Worm (Caenorhabditis elegans): ENCODE measurements around the gene nhr-32.

- no peak for TF ChIP-seq ref-1 (GFP tag; conservative IDR thresholded peaks at IDR 0.05)
- TF ChIP-seq cog-1 (tag; optimal IDR thresholded peaks at IDR 0.05), result no peak
- no peak for TF ChIP-seq flt-1 (GFP tag; IDR thresholded peaks at IDR 0.05)
- TF ChIP-seq klf-2 (GFP tag; conservative IDR thresholded peaks at IDR 0.05), result no peak
- TF ChIP-seq T22C8.4 (GFP tag; IDR thresholded peaks at IDR 0.05), result no peak
- TF ChIP-seq ztf-29 (GFP tag; IDR thresholded peaks at IDR 0.05), result no peak
- no peak for TF ChIP-seq ztf-23 (GFP tag; IDR thresholded peaks at IDR 0.05)
- no peak for TF ChIP-seq med-1 (GFP tag; optimal IDR thresholded peaks at IDR 0.05; ENCODE audit: insufficient read depth)
- no peak for TF ChIP-seq tab-1 (GFP tag; IDR thresholded peaks at IDR 0.05)
Measured at ce11 chrX:13206011-13206410, 45.8 kb upstream of the nhr-32 start.

All from whole organism, midembryonic.